Worm (Caenorhabditis elegans) whole organism, L3 larva: ENCODE measurements around the gene srj-14.

Experiments
- ZK546.5 ChIP-seq: sonication (generic microtip); optimal IDR thresholded peaks from 2 replicates; lab custom pipeline; 2017; ENCODE audit warnings: missing biosample characterization, missing genetic modification characterization
- aly-2 ChIP-seq: fragments of 150-350 bp; optimal IDR thresholded peaks from 2 replicates; lab custom pipeline; 2014; ENCODE audit warnings: missing biosample characterization, missing genetic modification characterization
- ceh-82 ChIP-seq: fragments of 150-350 bp; optimal IDR thresholded peaks from 2 replicates; lab custom pipeline; 2014; ENCODE audit warnings: missing biosample characterization, missing genetic modification characterization
- ceh-9 ChIP-seq: sonication (generic microtip); optimal IDR thresholded peaks from 2 replicates; lab custom pipeline; 2018; ENCODE audit warnings: missing biosample characterization, missing genetic modification characterization
- jun-1 ChIP-seq: fragments of 150-350 bp; optimal IDR thresholded peaks from 2 replicates; lab custom pipeline; 2014; ENCODE audit warnings: missing biosample characterization, missing genetic modification reagents, missing genetic modification characterization
- lin-15B ChIP-seq: fragments of 150-350 bp; optimal IDR thresholded peaks from 2 replicates; lab custom pipeline; 2014; ENCODE audit warnings: missing biosample characterization, missing genetic modification characterization
- mml-1 ChIP-seq: fragments of 150-350 bp; sonication (generic microtip); optimal IDR thresholded peaks from 3 replicates; lab custom pipeline; 2014; ENCODE audit warnings: missing biosample characterization, missing genetic modification characterization
- nfya-1 ChIP-seq: sonication (generic microtip); optimal IDR thresholded peaks from 2 replicates; lab custom pipeline; 2017; ENCODE audit warnings: missing genetic modification characterization, mild to moderate bottlenecking, missing compliant biosample characterization, antibody characterized with exemption, moderate library complexity; ENCODE audit not compliant: insufficient read depth
- nhr-12 ChIP-seq: fragments of 150-350 bp; optimal IDR thresholded peaks from 2 replicates; lab custom pipeline; 2014; ENCODE audit warnings: missing biosample characterization, missing genetic modification characterization
- sea-2 ChIP-seq: fragments of 150-350 bp; sonication (generic microtip); optimal IDR thresholded peaks from 4 replicates; lab custom pipeline; 2014; ENCODE audit warnings: missing biosample characterization, missing genetic modification reagents, missing genetic modification characterization
- snpc-4 ChIP-seq: fragments of 150-350 bp; optimal IDR thresholded peaks from 2 replicates; lab custom pipeline; 2014; ENCODE audit warnings: missing biosample characterization, missing genetic modification characterization
- zag-1 ChIP-seq: fragments of 150-350 bp; optimal IDR thresholded peaks from 2 replicates; lab custom pipeline; 2014; ENCODE audit warnings: missing biosample characterization, missing genetic modification characterization

- TF ChIP-seq lin-15B (tag; lab: Kevin White, UChicago) (no peak), zag-1 (no peak), nhr-12 (tag; lab: Kevin White, UChicago) (no peak), ZK546.5 (tag; lab: Kevin White, UChicago) (no peak), aly-2 (tag; lab: Kevin White, UChicago) (no peak), ceh-82 (tag; lab: Kevin White, UChicago) (no peak), ceh-9 (tag; lab: Kevin White, UChicago) (no peak), jun-1 (tag; lab: Kevin White, UChicago) (no peak), snpc-4 (tag; lab: Kevin White, UChicago) (no peak), mml-1 (tag; lab: Kevin White, UChicago) (no peak), nfya-1 (no peak), sea-2 (no peak)
These were observed 31.1 kb downstream of the srj-14 start, which contains the start of gene srx-60 for ce11 chrV:7400588-7400987.
